Worm (Caenorhabditis elegans): ENCODE measurements around the gene T24C2.5.

DNA sequence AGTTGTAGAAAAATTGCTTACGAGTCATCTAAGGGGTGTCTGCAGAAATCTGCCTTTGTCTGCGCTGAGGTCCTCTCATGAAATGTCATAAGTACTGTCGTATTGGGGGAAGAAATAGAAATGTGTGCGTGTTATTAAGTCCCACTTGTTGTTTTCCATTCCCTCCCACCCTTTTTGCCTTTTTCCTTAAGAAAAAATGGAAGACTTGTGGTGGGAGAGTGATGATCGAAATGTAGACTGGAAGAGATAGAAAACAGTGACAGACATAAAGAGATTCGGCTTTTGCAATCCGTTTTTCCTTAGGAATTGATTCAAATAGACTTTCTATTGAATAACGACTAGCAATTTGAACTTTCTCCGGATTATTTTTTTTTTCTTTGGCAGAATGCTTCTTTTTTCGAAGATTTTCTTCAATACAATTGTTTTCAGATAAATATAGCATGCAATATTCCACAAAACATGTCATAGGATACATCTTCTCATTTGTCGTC, 15.5 kb downstream of the T24C2.5 start, which contains the start of gene ram-5:
- no peak for TF ChIP-seq ceh-2 (tag; optimal IDR thresholded peaks at IDR 0.05)
- no peak for TF ChIP-seq F13H6.1 (tag; optimal IDR thresholded peaks at IDR 0.05)
- no peak for TF ChIP-seq lim-6 (tag; optimal IDR thresholded peaks at IDR 0.05)
- TF ChIP-seq ama-1 (optimal IDR thresholded peaks at IDR 0.05): no peak
- no peak for TF ChIP-seq pqm-1 (tag; optimal IDR thresholded peaks at IDR 0.05)
- no peak for TF ChIP-seq hlh-8 (tag; optimal IDR thresholded peaks at IDR 0.05)
- no peak for TF ChIP-seq gmeb-2 (tag; optimal IDR thresholded peaks at IDR 0.05)
- TF ChIP-seq elt-2 (tag; optimal IDR thresholded peaks at IDR 0.05): no peak
- TF ChIP-seq ceh-6 (GFP tag; optimal IDR thresholded peaks at IDR 0.05): no peak
